Worm (Caenorhabditis elegans) whole organism, early embryonic: ENCODE measurements around the gene ZK180.6.

Experiments used
- B0310.2 ChIP-seq: sonication (generic microtip); optimal IDR thresholded peaks from 2 replicates; lab custom pipeline; 2016; ENCODE audit warnings: mild to moderate bottlenecking, missing genetic modification characterization, missing compliant biosample characterization
- F13C5.2 ChIP-seq: sonication (generic microtip); optimal IDR thresholded peaks from 2 replicates; lab custom pipeline; 2017; ENCODE audit warnings: mild to moderate bottlenecking, missing genetic modification characterization, inconsistent platforms, missing compliant biosample characterization
- aly-1 ChIP-seq: sonication (generic microtip); optimal IDR thresholded peaks from 2 replicates; lab custom pipeline; 2016; ENCODE audit warnings: missing genetic modification characterization, missing compliant biosample characterization
- ama-1 ChIP-seq: fragments of 150-350 bp; optimal IDR thresholded peaks from 2 replicates; lab custom pipeline; 2014
- ceh-13 ChIP-seq: fragments of 200-800 bp; sonication (Bioruptor generic); optimal IDR thresholded peaks from 2 replicates; lab custom pipeline; 2018; ENCODE audit warnings: mild to moderate bottlenecking, missing genetic modification characterization, missing compliant biosample characterization
- ceh-36 ChIP-seq: sonication (generic microtip); optimal IDR thresholded peaks from 2 replicates; lab custom pipeline; 2016; ENCODE audit warnings: missing genetic modification characterization, inconsistent platforms, missing compliant biosample characterization
- ets-7 ChIP-seq: sonication (generic microtip); optimal IDR thresholded peaks from 2 replicates; lab custom pipeline; 2016; ENCODE audit warnings: missing genotype, missing genetic modification characterization, missing compliant biosample characterization
- flt-1 ChIP-seq: fragments of 200-800 bp; sonication (Bioruptor generic); IDR thresholded peaks from 2 replicates; pipeline ENCODE4 v1.3.6; 2022; ENCODE audit warnings: missing genetic modification characterization, missing compliant biosample characterization
- hmbx-1 ChIP-seq: sonication (generic microtip); optimal IDR thresholded peaks from 2 replicates; lab custom pipeline; 2016; ENCODE audit warnings: mild to moderate bottlenecking, missing genetic modification characterization, missing compliant biosample characterization
- hmg-4 ChIP-seq: fragments of 200-800 bp; sonication (Bioruptor generic); optimal IDR thresholded peaks from 2 replicates; lab custom pipeline; 2018; ENCODE audit warnings: mild to moderate bottlenecking, missing genetic modification characterization, missing compliant biosample characterization
- hnd-1 ChIP-seq: sonication (generic microtip); optimal IDR thresholded peaks from 2 replicates; lab custom pipeline; 2016; ENCODE audit warnings: missing genetic modification characterization, missing compliant biosample characterization
- pes-1 ChIP-seq: fragments of 200-800 bp; sonication (Bioruptor generic); IDR thresholded peaks from 2 replicates; pipeline ENCODE4 v1.3.6; 2022; ENCODE audit warnings: missing genetic modification reagents, missing genetic modification characterization, missing compliant biosample characterization
- scrt-1 ChIP-seq: fragments of 200-800 bp; sonication (Bioruptor generic); IDR thresholded peaks from 2 replicates; pipeline ENCODE4 v1.3.6; 2022; ENCODE audit warnings: missing genetic modification characterization, missing compliant biosample characterization
- sea-1 ChIP-seq: fragments of 200-800 bp; sonication (Bioruptor generic); conservative IDR thresholded peaks from 2 replicates; pipeline ENCODE4 v1.3.6; 2022; ENCODE audit warnings: missing genetic modification characterization, missing compliant biosample characterization
- tbx-11 ChIP-seq: fragments of 200-800 bp; sonication (Bioruptor generic); IDR thresholded peaks from 2 replicates; pipeline ENCODE4 v1.3.6; 2022; ENCODE audit warnings: missing genetic modification characterization, missing compliant biosample characterization
- tbx-37 ChIP-seq: fragments of 200-800 bp; sonication (Bioruptor generic); conservative IDR thresholded peaks from 2 replicates; pipeline ENCODE4 v1.3.6; 2022; ENCODE audit warnings: missing genetic modification reagents, missing genetic modification characterization, missing compliant biosample characterization
- tra-4 ChIP-seq: sonication (generic microtip); optimal IDR thresholded peaks from 2 replicates; lab custom pipeline; 2017; ENCODE audit warnings: missing genetic modification characterization, missing compliant biosample characterization

Gene ZK180.6

ce11 chrIV:4480027-4480426 lies 44.8 kb downstream of the ZK180.6 start, which contains the start of gene M01H9.10:
TSS of gene M01H9.10 (minus strand) at chrIV:4480127.
- TF ChIP-seq pes-1 (GFP tag; lab: Robert Waterston, UW): no peak
- TF ChIP-seq scrt-1: no peak
- no peak for TF ChIP-seq hmbx-1 (tag; lab: Kevin White, UChicago)

- TF ChIP-seq B0310.2 (tag; lab: Kevin White, UChicago) (no peak), aly-1 (no peak), tbx-11 (GFP tag; lab: Robert Waterston, UW) (no peak), ceh-13 (GFP tag; lab: Kevin White, UChicago) (no peak), ceh-36 (tag; lab: Kevin White, UChicago) (no peak), flt-1 (GFP tag; lab: Robert Waterston, UW) (no peak), scrt-1 (no peak), F13C5.2 (tag; lab: Kevin White, UChicago) (no peak), tra-4 (no peak), ama-1 (lab: Kevin White, UChicago) (no peak), hmg-4 (GFP tag; lab: Kevin White, UChicago) (no peak), sea-1 (no peak), ets-7 (tag; lab: Kevin White, UChicago) (no peak), pes-1 (GFP tag; lab: Robert Waterston, UW) (no peak), tbx-37 (GFP tag; lab: Robert Waterston, UW) (no peak), hnd-1 (tag; lab: Kevin White, UChicago) (no peak), hmbx-1 (tag; lab: Kevin White, UChicago) (no peak)
Measured at ce11 chrIV:4478612-4479011, 46.2 kb downstream of the ZK180.6 start.

ce11 chrIV:4477009-4477471 lies 47.8 kb downstream of the ZK180.6 start, which contains the start of gene M01H9.3:
TSS of gene M01H9.3 (minus strand) at chrIV:4477059.
- no peak for TF ChIP-seq flt-1 (GFP tag; lab: Robert Waterston, UW)
- no peak for TF ChIP-seq ama-1 (lab: Kevin White, UChicago)
- TF ChIP-seq scrt-1: no peak
- TF ChIP-seq ets-7 (tag; lab: Kevin White, UChicago): no peak
- TF ChIP-seq aly-1: no peak
- TF ChIP-seq hmg-4 (GFP tag; lab: Kevin White, UChicago): no peak
- TF ChIP-seq tbx-11 (GFP tag; lab: Robert Waterston, UW): no peak
- no peak for TF ChIP-seq F13C5.2 (tag; lab: Kevin White, UChicago)
- no peak for TF ChIP-seq tbx-37 (GFP tag; lab: Robert Waterston, UW)
- no peak for TF ChIP-seq B0310.2 (tag; lab: Kevin White, UChicago)
- TF ChIP-seq sea-1: no peak

- no peak for TF ChIP-seq ets-7 (tag; lab: Kevin White, UChicago)
- TF ChIP-seq hmg-4 (GFP tag; lab: Kevin White, UChicago): no peak
- no peak for TF ChIP-seq ceh-13 (GFP tag; lab: Kevin White, UChicago)
- TF ChIP-seq tbx-37 (GFP tag; lab: Robert Waterston, UW): no peak
- TF ChIP-seq pes-1 (GFP tag; lab: Robert Waterston, UW): no peak
- no peak for TF ChIP-seq hmbx-1 (tag; lab: Kevin White, UChicago)
- TF ChIP-seq scrt-1: no peak
- TF ChIP-seq flt-1 (GFP tag; lab: Robert Waterston, UW): no peak
- TF ChIP-seq F13C5.2 (tag; lab: Kevin White, UChicago): no peak
Measured at ce11 chrIV:4475362-4476086, 49.3 kb downstream of the ZK180.6 start.

ce11 chrIV:4473767-4474166 lies 51.1 kb downstream of the ZK180.6 start:
- TF ChIP-seq B0310.2 (tag; lab: Kevin White, UChicago) (no peak), ceh-13 (GFP tag; lab: Kevin White, UChicago) (no peak), hmg-4 (GFP tag; lab: Kevin White, UChicago) (no peak), ama-1 (lab: Kevin White, UChicago) (no peak), scrt-1 (no peak), hmbx-1 (tag; lab: Kevin White, UChicago) (no peak), aly-1 (no peak), ets-7 (tag; lab: Kevin White, UChicago) (no peak), tbx-37 (GFP tag; lab: Robert Waterston, UW) (no peak), F13C5.2 (tag; lab: Kevin White, UChicago) (no peak), tra-4 (no peak), hnd-1 (tag; lab: Kevin White, UChicago) (no peak), flt-1 (GFP tag; lab: Robert Waterston, UW) (no peak)

ce11 chrIV:4472418-4473173 lies 52.2 kb downstream of the ZK180.6 start:
- TF ChIP-seq hmg-4 (GFP tag; lab: Kevin White, UChicago) (no peak), ets-7 (tag; lab: Kevin White, UChicago) (no peak), flt-1 (GFP tag; lab: Robert Waterston, UW) (no peak), sea-1 (no peak), ceh-13 (GFP tag; lab: Kevin White, UChicago) (no peak), pes-1 (GFP tag; lab: Robert Waterston, UW) (no peak)
